Fruit fly (Drosophila melanogaster) whole organism, embryonic: ENCODE results near the gene BHD.

Experiments
- Ada2b ChIP-seq: fragments of 200-800 bp; sonication (Bioruptor generic); IDR thresholded peaks from 2 replicates; pipeline ENCODE4 v1.3.6; 2022; ENCODE audit warnings: missing biosample characterization, missing genetic modification characterization
- Aef1 ChIP-seq: fragments of 200-800 bp; sonication (Bioruptor generic); IDR thresholded peaks from 3 replicates; pipeline ENCODE4 v1.3.6; 2022; ENCODE audit warnings: missing biosample characterization, missing genetic modification characterization
- B-H1 ChIP-seq: fragments of 200-800 bp; sonication (Bioruptor generic); IDR thresholded peaks from 3 replicates; pipeline ENCODE4 v1.3.6; 2022; ENCODE audit warnings: missing biosample characterization, missing genetic modification characterization
- BEAF-32 ChIP-seq: fragments of 200-800 bp; sonication (Bioruptor generic); optimal IDR thresholded peaks from 3 replicates; lab custom pipeline; 2017; ENCODE audit warnings: missing biosample characterization, missing genetic modification characterization, mild to moderate bottlenecking, moderate library complexity, missing genetic modification reagents
- CG10267 ChIP-seq: fragments of 200-800 bp; sonication (Bioruptor generic); optimal IDR thresholded peaks from 2 replicates; lab custom pipeline; 2018; ENCODE audit warnings: missing biosample characterization, mild to moderate bottlenecking, missing genetic modification characterization, moderate library complexity
- CG11695 ChIP-seq: fragments of 200-800 bp; sonication (Bioruptor generic); IDR thresholded peaks from 3 replicates; pipeline ENCODE4 v1.3.6; 2022; ENCODE audit warnings: missing biosample characterization, missing genetic modification characterization
- CG13123 ChIP-seq: fragments of 200-800 bp; sonication (Bioruptor generic); optimal IDR thresholded peaks from 2 replicates; lab custom pipeline; 2016; ENCODE audit warnings: missing biosample characterization, missing genetic modification characterization
- CG13287 ChIP-seq: fragments of 200-800 bp; sonication (Bioruptor generic); IDR thresholded peaks from 2 replicates; pipeline ENCODE4 v1.3.6; 2022; ENCODE audit warnings: missing biosample characterization, missing genetic modification characterization; ENCODE audit not compliant: partially characterized antibody
- CG14050 ChIP-seq: fragments of 200-800 bp; sonication (Bioruptor generic); IDR thresholded peaks from 3 replicates; pipeline ENCODE4 v1.3.6; 2022; ENCODE audit warnings: missing biosample characterization, missing genetic modification characterization
- CG2199 ChIP-seq: fragments of 200-800 bp; sonication (Bioruptor generic); IDR thresholded peaks from 3 replicates; pipeline ENCODE4 v1.3.6; 2022; ENCODE audit warnings: missing biosample characterization, missing genetic modification characterization
- CG2875 ChIP-seq: fragments of 200-800 bp; sonication (Bioruptor generic); optimal IDR thresholded peaks from 2 replicates; lab custom pipeline; 2017; ENCODE audit warnings: missing biosample characterization, mild to moderate bottlenecking, missing genetic modification characterization, missing genetic modification reagents
- CG42726 ChIP-seq: fragments of 200-800 bp; sonication (Bioruptor generic); IDR thresholded peaks from 2 replicates; pipeline ENCODE4 v1.3.6; 2022; ENCODE audit warnings: missing biosample characterization, missing genetic modification characterization; ENCODE audit not compliant: partially characterized antibody
- CG4730 ChIP-seq: fragments of 200-800 bp; sonication (Bioruptor generic); IDR thresholded peaks from 2 replicates; pipeline ENCODE4 v1.3.6; 2022; ENCODE audit warnings: missing biosample characterization, missing genetic modification characterization
- CG7271 ChIP-seq: fragments of 200-800 bp; sonication (Bioruptor generic); optimal IDR thresholded peaks from 2 replicates; lab custom pipeline; 2018; ENCODE audit warnings: missing biosample characterization, mild to moderate bottlenecking, missing genetic modification characterization, moderate library complexity
- CG8765 ChIP-seq: fragments of 200-800 bp; sonication (Bioruptor generic); IDR thresholded peaks from 2 replicates; pipeline ENCODE4 v1.3.6; 2022; ENCODE audit warnings: missing biosample characterization, missing genetic modification characterization
- CG9437 ChIP-seq: fragments of 200-800 bp; sonication (Bioruptor generic); optimal IDR thresholded peaks from 2 replicates; lab custom pipeline; 2018; ENCODE audit warnings: missing biosample characterization, mild to moderate bottlenecking, missing genetic modification characterization
- CG9609 ChIP-seq: fragments of 200-800 bp; sonication (Bioruptor generic); optimal IDR thresholded peaks from 3 replicates; lab custom pipeline; 2016; ENCODE audit warnings: missing biosample characterization, missing genetic modification characterization
- CG9876 ChIP-seq: fragments of 200-800 bp; sonication (Bioruptor generic); optimal IDR thresholded peaks from 2 replicates; lab custom pipeline; 2016; ENCODE audit warnings: missing biosample characterization, missing genetic modification characterization
- D19B ChIP-seq: fragments of 200-800 bp; sonication (Bioruptor generic); optimal IDR thresholded peaks from 2 replicates; lab custom pipeline; 2017; ENCODE audit warnings: missing biosample characterization, mild to moderate bottlenecking, missing genetic modification characterization
- Dll ChIP-seq: fragments of 200-800 bp; sonication (Bioruptor generic); IDR thresholded peaks from 4 replicates; pipeline ENCODE4 v1.3.6; 2022; ENCODE audit warnings: missing biosample characterization, missing genetic modification characterization; ENCODE audit not compliant: partially characterized antibody
- E2f1 ChIP-seq: fragments of 200-800 bp; sonication (Bioruptor generic); IDR thresholded peaks from 2 replicates; pipeline ENCODE4 v1.3.6; 2022; ENCODE audit warnings: missing biosample characterization, missing genetic modification characterization
- H15 ChIP-seq: fragments of 200-800 bp; sonication (Bioruptor generic); IDR thresholded peaks from 3 replicates; pipeline ENCODE4 v1.3.6; 2022; ENCODE audit warnings: missing biosample characterization, missing genetic modification characterization
- Hand ChIP-seq: fragments of 200-800 bp; sonication (Bioruptor generic); optimal IDR thresholded peaks from 2 replicates; lab custom pipeline; 2017; ENCODE audit warnings: mild to moderate bottlenecking, missing biosample characterization, missing genetic modification reagents, missing genetic modification characterization
- Hr39 ChIP-seq: fragments of >200 bp; optimal IDR thresholded peaks from 2 replicates; lab custom pipeline; 2017
- Lpt ChIP-seq: fragments of >200 bp; optimal IDR thresholded peaks from 2 replicates; lab custom pipeline; 2018; ENCODE audit warnings: missing biosample characterization, missing genetic modification characterization
- Mes4 ChIP-seq: fragments of 200-800 bp; sonication (Bioruptor generic); optimal IDR thresholded peaks from 2 replicates; lab custom pipeline; 2016; ENCODE audit warnings: missing biosample characterization, missing genetic modification characterization
- Nf-YA ChIP-seq: fragments of 200-800 bp; sonication (Bioruptor generic); IDR thresholded peaks from 2 replicates; pipeline ENCODE4 v1.3.6; 2022; ENCODE audit warnings: missing biosample characterization, missing genetic modification characterization
- Tbp ChIP-seq: fragments of >200 bp; optimal IDR thresholded peaks from 2 replicates; lab custom pipeline; 2018; ENCODE audit warnings: missing biosample characterization, missing genetic modification characterization
- Xbp1 ChIP-seq: fragments of 200-800 bp; sonication (Bioruptor generic); optimal IDR thresholded peaks from 3 replicates; lab custom pipeline; 2016; ENCODE audit warnings: missing biosample characterization, mild to moderate bottlenecking, missing genetic modification characterization
- ac ChIP-seq: fragments of 200-800 bp; sonication (Bioruptor generic); optimal IDR thresholded peaks from 3 replicates; lab custom pipeline; 2017; ENCODE audit warnings: missing biosample characterization, mild to moderate bottlenecking, missing genetic modification characterization
- al ChIP-seq: fragments of 200-800 bp; sonication (Bioruptor generic); IDR thresholded peaks from 2 replicates; pipeline ENCODE4 v1.3.6; 2022; ENCODE audit warnings: missing biosample characterization, missing genetic modification characterization
- chm ChIP-seq: fragments of 200-800 bp; sonication (Bioruptor generic); IDR thresholded peaks from 2 replicates; pipeline ENCODE4 v1.3.6; 2022; ENCODE audit warnings: missing biosample characterization, missing genetic modification characterization
- corto ChIP-seq: fragments of 200-800 bp; sonication (Bioruptor generic); optimal IDR thresholded peaks from 2 replicates; lab custom pipeline; 2016; ENCODE audit warnings: missing biosample characterization, mild to moderate bottlenecking, missing genetic modification characterization, moderate library complexity
- cwo ChIP-seq: fragments of 200-800 bp; sonication (Bioruptor generic); optimal IDR thresholded peaks from 3 replicates; lab custom pipeline; 2017; ENCODE audit warnings: missing biosample characterization, missing genetic modification characterization, mild to moderate bottlenecking, moderate library complexity, missing genetic modification reagents
- da ChIP-seq: fragments of 200-800 bp; sonication (Bioruptor generic); optimal IDR thresholded peaks from 2 replicates; lab custom pipeline; 2016; ENCODE audit warnings: missing biosample characterization, missing genetic modification characterization
- gce ChIP-seq: fragments of 200-800 bp; sonication (Bioruptor generic); IDR thresholded peaks from 3 replicates; pipeline ENCODE4 v1.3.6; 2022; ENCODE audit warnings: missing biosample characterization, missing genetic modification characterization
- grau ChIP-seq: fragments of 200-800 bp; optimal IDR thresholded peaks from 3 replicates; lab custom pipeline; 2019; ENCODE audit warnings: missing biosample characterization, mild to moderate bottlenecking, missing genetic modification characterization, moderate library complexity
- jumu ChIP-seq: fragments of 200-800 bp; sonication (Bioruptor generic); optimal IDR thresholded peaks from 3 replicates; lab custom pipeline; 2016; ENCODE audit warnings: missing biosample characterization, missing genetic modification characterization
- kni ChIP-seq: fragments of 200-800 bp; sonication (Bioruptor generic); optimal IDR thresholded peaks from 3 replicates; lab custom pipeline; 2017; ENCODE audit warnings: mild to moderate bottlenecking, missing biosample characterization, missing genetic modification reagents, missing genetic modification characterization
- lab ChIP-seq: fragments of 200-800 bp; sonication (Bioruptor generic); optimal IDR thresholded peaks from 3 replicates; lab custom pipeline; 2017; ENCODE audit warnings: missing biosample characterization, missing genetic modification characterization, mild to moderate bottlenecking, moderate library complexity, missing genetic modification reagents
- maf-S ChIP-seq: fragments of 200-800 bp; sonication (Bioruptor generic); optimal IDR thresholded peaks from 2 replicates; lab custom pipeline; 2016; ENCODE audit warnings: missing biosample characterization, missing genetic modification characterization
- nau ChIP-seq: fragments of 200-800 bp; sonication (Bioruptor generic); optimal IDR thresholded peaks from 3 replicates; lab custom pipeline; 2017; ENCODE audit warnings: missing biosample characterization, mild to moderate bottlenecking, missing genetic modification characterization, missing genetic modification reagents
- sens ChIP-seq: fragments of 200-800 bp; sonication (Bioruptor generic); peaks from one replicate; lab custom pipeline; 2016; ENCODE audit warnings: missing biosample characterization, missing genetic modification characterization
- seq ChIP-seq: fragments of 200-800 bp; sonication (Bioruptor generic); IDR thresholded peaks from 2 replicates; pipeline ENCODE4 v1.3.6; 2022; ENCODE audit warnings: missing biosample characterization, missing genetic modification characterization
- tio ChIP-seq: fragments of 200-800 bp; sonication (Bioruptor generic); optimal IDR thresholded peaks from 2 replicates; lab custom pipeline; 2017; ENCODE audit warnings: missing biosample characterization, missing genetic modification characterization, inconsistent platforms
- tup ChIP-seq: fragments of 200-800 bp; sonication (Bioruptor generic); optimal IDR thresholded peaks from 2 replicates; lab custom pipeline; 2016; ENCODE audit warnings: missing biosample characterization, mild to moderate bottlenecking, missing genetic modification characterization, moderate library complexity
- tx ChIP-seq: fragments of 200-800 bp; sonication (Bioruptor generic); optimal IDR thresholded peaks from 2 replicates; lab custom pipeline; 2016; ENCODE audit warnings: missing biosample characterization, missing genetic modification characterization
- usp ChIP-seq: fragments of >200 bp; optimal IDR thresholded peaks from 2 replicates; lab custom pipeline; 2017; ENCODE audit warnings: missing biosample characterization, missing genetic modification characterization
- z ChIP-seq: fragments of 200-800 bp; sonication (Bioruptor generic); IDR thresholded peaks from 3 replicates; pipeline ENCODE4 v1.3.6; 2022; ENCODE audit warnings: missing biosample characterization, missing genetic modification characterization
- zf30C ChIP-seq: fragments of 200-800 bp; sonication (Bioruptor generic); optimal IDR thresholded peaks from 3 replicates; lab custom pipeline; 2018; ENCODE audit warnings: missing biosample characterization, mild to moderate bottlenecking, missing genetic modification characterization

The BHD gene

dm6 chr3L:7241217-7241859, 3.0 kb downstream of the BHD start, which contains the start of the genes RpL18 and Neos (continued):
- TF ChIP-seq tio (GFP tag; lab: Kevin White, UChicago) (no peak), ac (peak; percentile 41), CG2875 (GFP tag; lab: Kevin White, UChicago) (peak; percentile 67), Hand (GFP tag; lab: Kevin White, UChicago) (peak; percentile 56), CG4730 (GFP tag; lab: Robert Waterston, UW) (peak; percentile 23; the same call in 1 of the 2 replicates), chm (GFP tag; lab: Robert Waterston, UW) (peak; percentile 76), al (GFP tag; lab: Robert Waterston, UW) (no peak), CG11695 (GFP tag; lab: Robert Waterston, UW) (peak; percentile 55; the same call in 1 of the 3 replicates), grau (peak; percentile 59), Mes4 (GFP tag; lab: Kevin White, UChicago) (peak; percentile 83), CG14050 (GFP tag; lab: Robert Waterston, UW) (peak; percentile 25; the same call in 1 of the 3 replicates), CG9609 (GFP tag; lab: Kevin White, UChicago) (peak; percentile 49), BEAF-32 (GFP tag; lab: Kevin White, UChicago) (peak; percentile 46), CG13123 (peak; percentile 1), CG8765 (no peak), tx (GFP tag; lab: Kevin White, UChicago) (peak; percentile 20), CG9876 (GFP tag; lab: Kevin White, UChicago) (peak; percentile 43), z (GFP tag; lab: Robert Waterston, UW) (no peak), CG13287 (GFP tag; lab: Robert Waterston, UW) (0 out of 2 replicates have a peak, but pooled peaks have one; percentile 16), lab (GFP tag; lab: Kevin White, UChicago) (peak; percentile 91), sens (GFP tag; lab: Kevin White, UChicago) (peak; percentile 95), Tbp (GFP tag; lab: Kevin White, UChicago) (no peak), Nf-YA (GFP tag; lab: Robert Waterston, UW) (no peak; the same call in 1 of the 2 replicates), H15 (GFP tag; lab: Robert Waterston, UW) (0 out of 3 replicates have a peak, but pooled peaks have one; percentile 41), Lpt (no peak), gce (GFP tag; lab: Robert Waterston, UW) (peak; percentile 75; the same call in 2 of the 3 replicates), CG7271 (tag; lab: Kevin White, UChicago) (peak; percentile 86), D19B (peak; percentile 34), da (GFP tag; lab: Kevin White, UChicago) (no peak), CG9437 (peak; percentile 50), nau (GFP tag; lab: Kevin White, UChicago) (peak; percentile 84), CG10267 (peak; percentile 78), CG42726 (GFP tag; lab: Robert Waterston, UW) (no peak), Hr39 (lab: Kevin White, UChicago) (no peak), cwo (GFP tag; lab: Kevin White, UChicago) (peak; percentile 23), B-H1 (GFP tag; lab: Robert Waterston, UW) (no peak; the same call in 2 of the 3 replicates), Xbp1 (peak; percentile 67), Ada2b (GFP tag; lab: Robert Waterston, UW) (peak; percentile 23; the same call in 1 of the 2 replicates), corto (GFP tag; lab: Kevin White, UChicago) (peak; percentile 20), Aef1 (GFP tag; lab: Robert Waterston, UW) (no peak), jumu (peak; percentile 3), maf-S (peak; percentile 38), usp (GFP tag; lab: Kevin White, UChicago) (no peak), E2f1 (GFP tag; lab: Robert Waterston, UW) (peak; percentile 42; the same call in 1 of the 2 replicates), tup (GFP tag; lab: Kevin White, UChicago) (no peak), zf30C (GFP tag; lab: Kevin White, UChicago) (no peak), CG2199 (GFP tag; lab: Robert Waterston, UW) (no peak), Dll (GFP tag; lab: Robert Waterston, UW) (0 out of 4 replicates have a peak, but pooled peaks have one; percentile 41), kni (GFP tag; lab: Kevin White, UChicago) (peak; percentile 55), seq (peak; percentile 71)
